Worm (Caenorhabditis elegans): ENCODE measurements around the gene K06B4.15.

ce11 chrV:15718562-15718961 lies 48.3 kb downstream of the K06B4.15 start, which contains the start of gene Y6E2A.5:
- TF ChIP-seq dao-5 (tag; optimal IDR thresholded peaks at IDR 0.05) (no peak), him-1 (tag; optimal IDR thresholded peaks at IDR 0.05) (no peak)

Measured in whole organism, L4/young adult.